Worm (Caenorhabditis elegans) whole organism, L4 larva: Measurements from ENCODE around the gene ckk-1.

ENCODE experiments used
- ces-1 ChIP-seq: fragments of 150-350 bp; sonication (generic microtip); optimal IDR thresholded peaks from 4 replicates; lab custom pipeline; 2014; ENCODE audit warnings: missing biosample characterization, missing genetic modification reagents, missing genetic modification characterization
- egl-27 ChIP-seq: sonication (generic microtip); optimal IDR thresholded peaks from 3 replicates; lab custom pipeline; 2017; ENCODE audit warnings: missing biosample characterization, missing genetic modification reagents, missing genetic modification characterization
- lin-29 ChIP-seq: fragments of 200-800 bp; sonication (Bioruptor generic); IDR thresholded peaks from 2 replicates; pipeline ENCODE4 v1.3.6; 2022; ENCODE audit warnings: missing genetic modification reagents, missing genetic modification characterization, missing compliant biosample characterization
- mep-1 ChIP-seq: fragments of 150-350 bp; sonication (generic microtip); optimal IDR thresholded peaks from 3 replicates; lab custom pipeline; 2014; ENCODE audit warnings: missing biosample characterization, missing genetic modification characterization
- nhr-237 ChIP-seq: sonication (generic microtip); optimal IDR thresholded peaks from 2 replicates; lab custom pipeline; 2017; ENCODE audit warnings: missing biosample characterization, missing genetic modification characterization

DNA sequence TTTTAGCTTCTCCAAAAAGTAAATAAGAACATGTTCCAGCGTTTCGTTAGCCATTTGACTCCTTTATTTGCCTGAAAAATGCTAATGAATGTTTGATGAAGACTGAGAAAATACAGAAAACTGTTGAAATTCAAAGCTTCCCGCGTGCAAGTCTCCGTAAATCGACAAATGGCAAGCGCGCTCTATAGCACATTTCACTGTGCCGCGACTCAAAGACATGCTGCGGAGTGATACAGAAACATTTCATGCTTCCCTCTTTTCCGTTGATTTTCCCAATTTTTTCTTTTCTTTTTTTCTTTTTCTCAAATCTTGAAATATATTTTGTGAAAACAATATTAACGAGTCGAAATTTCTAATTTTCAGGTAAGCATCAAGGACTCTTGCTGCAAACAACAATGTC lies 43.7 kb downstream of the ckk-1 start, which contains the start of the genes ska-3 and rps-12:
- TF ChIP-seq nhr-237 (tag; lab: Kevin White, UChicago), result peak; percentile 67
- peak; percentile 80 for TF ChIP-seq ces-1 (GFP tag; lab: Kevin White, UChicago)
- TF ChIP-seq lin-29, result peak; percentile 89
- TF ChIP-seq mep-1, result peak; percentile 99
- TF ChIP-seq egl-27 (tag; lab: Kevin White, UChicago), result no peak
